Worm (Caenorhabditis elegans): ENCODE results near the gene gmap-2.

The gmap-2 gene

ce11 chrX:12946533-12946932 is 3.5 kb upstream of the gmap-2 start, which contains the start of gene C05E7.3:
Gene C05E7.3 (minus strand): TSS chrX:12946633.
- TF ChIP-seq ctbp-1 (GFP tag; IDR thresholded peaks at IDR 0.05) (no peak), T26A8.4 (GFP tag; IDR thresholded peaks at IDR 0.05) (no peak), ceh-28 (tag; optimal IDR thresholded peaks at IDR 0.05) (no peak), egl-43 (GFP tag; IDR thresholded peaks at IDR 0.05) (no peak), dve-1 (tag; optimal IDR thresholded peaks at IDR 0.05; ENCODE audit: insufficient read depth) (no peak), mdt-29 (GFP tag; IDR thresholded peaks at IDR 0.05) (no peak)

- TF ChIP-seq lin-1 (GFP tag; IDR thresholded peaks at IDR 0.05) (no peak), zip-11 (GFP tag; IDR thresholded peaks at IDR 0.05) (no peak), lim-7 (GFP tag; IDR thresholded peaks at IDR 0.05) (no peak), aha-1 (tag) (peak; percentile 97), unc-62 (GFP tag; optimal IDR thresholded peaks at IDR 0.05 in 1 of 2) (peak in 1 of 2 experiments; percentile 54), unc-62 (tag; optimal IDR thresholded peaks at IDR 0.05) (no peak), gei-8 (GFP tag; optimal IDR thresholded peaks at IDR 0.05) (no peak), lin-15B (tag; optimal IDR thresholded peaks at IDR 0.05) (no peak), dmd-9 (GFP tag; IDR thresholded peaks at IDR 0.05) (no peak), hlh-30 (tag; optimal IDR thresholded peaks at IDR 0.05; ENCODE audit: insufficient read depth) (no peak), daf-12 (tag; optimal IDR thresholded peaks at IDR 0.05) (no peak)
Observed at ce11 chrX:12944661-12945060, 1.6 kb upstream of the gmap-2 start.

ce11 chrX:12942296-12942695 is 770 bp downstream of the gmap-2 start:
- TF ChIP-seq egl-43 (GFP tag; IDR thresholded peaks at IDR 0.05) (peak; percentile 28; the same call in 1 of the 2 replicates), madf-9 (GFP tag; conservative IDR thresholded peaks at IDR 0.05) (no peak), ZK337.2 (GFP tag; IDR thresholded peaks at IDR 0.05) (no peak), nhr-48 (tag; optimal IDR thresholded peaks at IDR 0.05) (peak; percentile 22), daf-16 (GFP tag; optimal IDR thresholded peaks at IDR 0.05) (no peak), daf-16 (tag; optimal IDR thresholded peaks at IDR 0.05) (peak; percentile 47), spr-1 (tag; optimal IDR thresholded peaks at IDR 0.05) (no peak), nhr-28 (tag; optimal IDR thresholded peaks at IDR 0.05) (peak; percentile 10), lim-7 (GFP tag; IDR thresholded peaks at IDR 0.05) (peak; percentile 72; the same call in 1 of the 2 replicates), snpc-1.2 (GFP tag; IDR thresholded peaks at IDR 0.05) (peak; percentile 81), Y48G9A.11 (GFP tag; IDR thresholded peaks at IDR 0.05) (0 out of 2 replicates have a peak, but pooled peaks have one; percentile 33), F26F4.8 (GFP tag; conservative IDR thresholded peaks at IDR 0.05) (no peak), duxl-1 (tag; optimal IDR thresholded peaks at IDR 0.05; ENCODE audit: poor library complexity) (peak; percentile 33), dmd-8 (GFP tag; IDR thresholded peaks at IDR 0.05) (0 out of 2 replicates have a peak, but pooled peaks have one; percentile 26), lin-38 (GFP tag; IDR thresholded peaks at IDR 0.05) (peak; percentile 57), madf-5 (GFP tag; IDR thresholded peaks at IDR 0.05) (0 out of 4 replicates have a peak, but pooled peaks of 1 of the 2 experiments have one; percentile 17), hlh-11 (tag; optimal IDR thresholded peaks at IDR 0.05) (peak; percentile 9), dmd-6 (GFP tag; IDR thresholded peaks at IDR 0.05) (peak; percentile 35; the same call in 1 of the 2 replicates), hmg-1.1 (GFP tag; IDR thresholded peaks at IDR 0.05) (0 out of 2 replicates have a peak, but pooled peaks have one; percentile 36), vab-7 (GFP tag; IDR thresholded peaks at IDR 0.05) (peak; percentile 46; the same call in 1 of the 2 replicates), dmd-9 (GFP tag; IDR thresholded peaks at IDR 0.05) (no peak), zip-2 (tag; optimal IDR thresholded peaks at IDR 0.05) (no peak)

ce11 chrX:12940811-12941210 is 2.3 kb downstream of the gmap-2 start, which contains the start of gene gmap-3:
Gene gmap-3 (minus strand): TSS chrX:12940958.
- no peak for TF ChIP-seq hif-1 (tag; optimal IDR thresholded peaks at IDR 0.05)
- TF ChIP-seq mep-1 (tag; optimal IDR thresholded peaks at IDR 0.05), result no peak
- peak; percentile 8 for TF ChIP-seq aha-1 (tag)
- TF ChIP-seq lin-13 (GFP tag; optimal IDR thresholded peaks at IDR 0.05), result no peak
- TF ChIP-seq spr-3 (GFP tag; optimal IDR thresholded peaks at IDR 0.05), result no peak
- no peak for TF ChIP-seq zip-2 (tag; optimal IDR thresholded peaks at IDR 0.05)
- TF ChIP-seq nhr-111 (GFP tag; optimal IDR thresholded peaks at IDR 0.05), result no peak
- no peak for TF ChIP-seq hlh-11 (tag; optimal IDR thresholded peaks at IDR 0.05)
- TF ChIP-seq ceh-28 (tag; optimal IDR thresholded peaks at IDR 0.05), result no peak

Data from whole organism, L4 larva.